Fruit fly (Drosophila melanogaster) whole organism, embryonic: Measurements from ENCODE around the gene CG34057.
A peak's percentile ranks its signal among the peaks of the same experiment; 100 is the strongest.

Source experiments
- Abd-B ChIP-seq: fragments of 200-800 bp; sonication (Bioruptor generic); optimal IDR thresholded peaks from 2 replicates; lab custom pipeline; 2018; ENCODE audit warnings: missing biosample characterization, mild to moderate bottlenecking, missing genetic modification characterization, moderate library complexity
- Awh ChIP-seq: fragments of 200-800 bp; sonication (Bioruptor generic); IDR thresholded peaks from 2 replicates; pipeline ENCODE4, ENCODE4 v1.3.6; 2022; ENCODE audit warnings: missing biosample characterization, missing genetic modification characterization
- Bdp1 ChIP-seq: fragments of 200-800 bp; sonication (Bioruptor generic); optimal IDR thresholded peaks from 3 replicates; lab custom pipeline; 2016; ENCODE audit warnings: missing biosample characterization, missing genetic modification characterization
- CG10209 ChIP-seq: fragments of 200-800 bp; sonication (Bioruptor generic); optimal IDR thresholded peaks from 3 replicates; lab custom pipeline; 2017; ENCODE audit warnings: missing biosample characterization, mild to moderate bottlenecking, missing genetic modification characterization, missing genetic modification reagents
- CG10543 ChIP-seq: fragments of 200-800 bp; sonication (Bioruptor generic); optimal IDR thresholded peaks from 3 replicates; lab custom pipeline; 2017; ENCODE audit warnings: missing biosample characterization, mild to moderate bottlenecking, missing genetic modification characterization, moderate library complexity
- CG11560 ChIP-seq: fragments of 200-800 bp; sonication (Bioruptor generic); IDR thresholded peaks from 3 replicates; pipeline ENCODE4 v1.3.6; 2022; ENCODE audit warnings: missing biosample characterization, missing genetic modification characterization
- CG12236 ChIP-seq: fragments of 200-800 bp; sonication (Bioruptor generic); optimal IDR thresholded peaks from 2 replicates; lab custom pipeline; 2016; ENCODE audit warnings: missing biosample characterization, missing genetic modification characterization
- CG12659 ChIP-seq: fragments of 200-800 bp; sonication (Bioruptor generic); optimal IDR thresholded peaks from 3 replicates; lab custom pipeline; 2017; ENCODE audit warnings: mild to moderate bottlenecking, missing biosample characterization, missing genetic modification reagents, missing genetic modification characterization
- CG13123 ChIP-seq: fragments of 200-800 bp; sonication (Bioruptor generic); optimal IDR thresholded peaks from 2 replicates; lab custom pipeline; 2016; ENCODE audit warnings: missing biosample characterization, missing genetic modification characterization
- CG13287 ChIP-seq: fragments of 200-800 bp; sonication (Bioruptor generic); IDR thresholded peaks from 2 replicates; pipeline ENCODE4 v1.3.6; 2022; ENCODE audit warnings: missing biosample characterization, missing genetic modification characterization; ENCODE audit not compliant: partially characterized antibody
- CG14965 ChIP-seq: fragments of 200-800 bp; sonication (Bioruptor generic); optimal IDR thresholded peaks from 2 replicates; lab custom pipeline; 2016; ENCODE audit warnings: missing biosample characterization, missing genetic modification characterization, borderline replicate concordance
- CG15269 ChIP-seq: fragments of 200-800 bp; sonication (Bioruptor generic); optimal IDR thresholded peaks from 2 replicates; lab custom pipeline; 2018; ENCODE audit warnings: missing biosample characterization, mild to moderate bottlenecking, missing genetic modification characterization, moderate library complexity
- CG31224 ChIP-seq: fragments of 200-800 bp; sonication (Bioruptor generic); IDR thresholded peaks from 2 replicates; pipeline ENCODE4 v1.3.6; 2022; ENCODE audit warnings: missing biosample characterization, missing genetic modification characterization
- CG42726 ChIP-seq: fragments of 200-800 bp; sonication (Bioruptor generic); IDR thresholded peaks from 2 replicates; pipeline ENCODE4 v1.3.6; 2022; ENCODE audit warnings: missing biosample characterization, missing genetic modification characterization; ENCODE audit not compliant: partially characterized antibody
- CG4282 ChIP-seq: fragments of 200-800 bp; sonication (Bioruptor generic); optimal IDR thresholded peaks from 2 replicates; lab custom pipeline; 2016; ENCODE audit warnings: missing biosample characterization, missing genetic modification characterization
- CG6272 ChIP-seq: fragments of 200-800 bp; sonication (Bioruptor generic); IDR thresholded peaks from 2 replicates; pipeline ENCODE4 v1.3.6; 2022; ENCODE audit warnings: missing biosample characterization, missing genetic modification characterization
- CG7556 ChIP-seq: fragments of 200-800 bp; sonication (Bioruptor generic); optimal IDR thresholded peaks from 2 replicates; lab custom pipeline; 2017; ENCODE audit warnings: missing biosample characterization, mild to moderate bottlenecking, missing genetic modification characterization
- CG7786 ChIP-seq: fragments of 200-800 bp; sonication (Bioruptor generic); optimal IDR thresholded peaks from 2 replicates; lab custom pipeline; 2016; ENCODE audit warnings: missing biosample characterization, missing genetic modification characterization
- CG8290 ChIP-seq, 3 experiments: fragments of 200-800 bp; sonication (Bioruptor generic); optimal IDR thresholded peaks; 2 replicates each; lab custom pipeline; 2016 to 2019; ENCODE audit warnings: missing biosample characterization in 3 of 3, missing genetic modification characterization in 3 of 3, mild to moderate bottlenecking in 2 of 3, moderate library complexity in 1 of 3
- CG8359 ChIP-seq: fragments of 200-800 bp; sonication (Bioruptor generic); optimal IDR thresholded peaks from 2 replicates; lab custom pipeline; 2017; ENCODE audit warnings: missing biosample characterization, mild to moderate bottlenecking, missing genetic modification characterization, borderline replicate concordance
- CG9437 ChIP-seq: fragments of 200-800 bp; sonication (Bioruptor generic); optimal IDR thresholded peaks from 2 replicates; lab custom pipeline; 2018; ENCODE audit warnings: missing biosample characterization, mild to moderate bottlenecking, missing genetic modification characterization
- D ChIP-seq, 2 experiments: fragments of 200-800 bp in 1 of 2; fragments of >200 bp in 1 of 2; sonication (Bioruptor generic) in 1 of 2; optimal IDR thresholded peaks; 2 replicates in 1 of 2; 3 replicates in 1 of 2; lab custom pipeline; 2017; ENCODE audit warnings: mild to moderate bottlenecking in 1 of 2, missing biosample characterization in 1 of 2, missing genetic modification characterization in 1 of 2, missing genetic modification reagents in 1 of 2
- D19B ChIP-seq: fragments of 200-800 bp; sonication (Bioruptor generic); optimal IDR thresholded peaks from 2 replicates; lab custom pipeline; 2017; ENCODE audit warnings: missing biosample characterization, mild to moderate bottlenecking, missing genetic modification characterization
- Dad ChIP-seq: fragments of 200-800 bp; sonication (Bioruptor generic); optimal IDR thresholded peaks from 3 replicates; lab custom pipeline; 2016; ENCODE audit warnings: missing biosample characterization, missing genetic modification characterization
- Dbx ChIP-seq: fragments of 200-800 bp; sonication (Bioruptor generic); IDR thresholded peaks from 3 replicates; pipeline ENCODE4 v1.3.6; 2022; ENCODE audit warnings: missing biosample characterization, missing genetic modification characterization
- Dip3 ChIP-seq: fragments of 200-800 bp; sonication (Bioruptor generic); optimal IDR thresholded peaks from 3 replicates; lab custom pipeline; 2016; ENCODE audit warnings: missing biosample characterization, missing genetic modification characterization
- ERR ChIP-seq: fragments of 200-800 bp; sonication (Bioruptor generic); optimal IDR thresholded peaks from 2 replicates; lab custom pipeline; 2016; ENCODE audit warnings: missing biosample characterization, missing genetic modification characterization
- Fer3 ChIP-seq: fragments of 200-800 bp; sonication (Bioruptor generic); optimal IDR thresholded peaks from 2 replicates; lab custom pipeline; 2018; ENCODE audit warnings: missing biosample characterization, mild to moderate bottlenecking, missing genetic modification characterization, moderate library complexity
- HLH54F ChIP-seq: fragments of 200-800 bp; sonication (Bioruptor generic); optimal IDR thresholded peaks from 3 replicates; lab custom pipeline; 2016; ENCODE audit warnings: missing biosample characterization, missing genetic modification characterization
- HLHmδ ChIP-seq: fragments of 200-800 bp; sonication (Bioruptor generic); optimal IDR thresholded peaks from 2 replicates; lab custom pipeline; 2018; ENCODE audit warnings: missing biosample characterization, mild to moderate bottlenecking, missing genetic modification characterization, moderate library complexity
- Hr39 ChIP-seq: fragments of >200 bp; optimal IDR thresholded peaks from 2 replicates; lab custom pipeline; 2017
- Hr78 ChIP-seq, 2 experiments: fragments of 200-800 bp in 1 of 2; fragments of >200 bp in 1 of 2; sonication (Bioruptor generic) in 1 of 2; optimal IDR thresholded peaks; 2 replicates each; lab custom pipeline; 2017 to 2019; ENCODE audit warnings: missing biosample characterization in 2 of 2, missing genetic modification characterization in 2 of 2, mild to moderate bottlenecking in 1 of 2, moderate library complexity in 1 of 2
- Nf-YA ChIP-seq: fragments of 200-800 bp; sonication (Bioruptor generic); IDR thresholded peaks from 2 replicates; pipeline ENCODE4 v1.3.6; 2022; ENCODE audit warnings: missing biosample characterization, missing genetic modification characterization
- Oaz ChIP-seq: fragments of 200-800 bp; sonication (Bioruptor generic); IDR thresholded peaks from 2 replicates; pipeline ENCODE4 v1.3.6; 2022; ENCODE audit warnings: missing biosample characterization, missing genetic modification characterization
- Sox100B ChIP-seq: fragments of 200-800 bp; sonication (Bioruptor generic); optimal IDR thresholded peaks from 3 replicates; lab custom pipeline; 2018; ENCODE audit warnings: missing biosample characterization, mild to moderate bottlenecking, missing genetic modification characterization
- Xbp1 ChIP-seq: fragments of 200-800 bp; sonication (Bioruptor generic); optimal IDR thresholded peaks from 3 replicates; lab custom pipeline; 2016; ENCODE audit warnings: missing biosample characterization, mild to moderate bottlenecking, missing genetic modification characterization
- btn ChIP-seq: fragments of 200-800 bp; sonication (Bioruptor generic); optimal IDR thresholded peaks from 2 replicates; lab custom pipeline; 2016; ENCODE audit warnings: missing biosample characterization, missing genetic modification characterization
- corto ChIP-seq: fragments of 200-800 bp; sonication (Bioruptor generic); optimal IDR thresholded peaks from 2 replicates; lab custom pipeline; 2016; ENCODE audit warnings: missing biosample characterization, mild to moderate bottlenecking, missing genetic modification characterization, moderate library complexity
- ems ChIP-seq: fragments of 200-800 bp; sonication (Bioruptor generic); optimal IDR thresholded peaks from 3 replicates; lab custom pipeline; 2016; ENCODE audit warnings: missing biosample characterization, missing genetic modification characterization
- hb ChIP-seq: fragments of 200-800 bp; sonication (Bioruptor generic); IDR thresholded peaks from 3 replicates; pipeline ENCODE4 v1.3.6; 2022; ENCODE audit warnings: missing biosample characterization, missing genetic modification characterization; ENCODE audit not compliant: partially characterized antibody
- hbn ChIP-seq: fragments of 200-800 bp; sonication (Bioruptor generic); IDR thresholded peaks from 2 replicates; pipeline ENCODE4 v1.3.6; 2022; ENCODE audit warnings: missing biosample characterization, missing genetic modification characterization; ENCODE audit not compliant: partially characterized antibody
- mam ChIP-seq: fragments of 200-800 bp; sonication (Bioruptor generic); optimal IDR thresholded peaks from 3 replicates; lab custom pipeline; 2016; ENCODE audit warnings: missing biosample characterization, missing genetic modification characterization
- nerfin-1 ChIP-seq: fragments of 200-800 bp; sonication (Bioruptor generic); optimal IDR thresholded peaks from 3 replicates; lab custom pipeline; 2019; ENCODE audit warnings: missing biosample characterization, mild to moderate bottlenecking, missing genetic modification characterization, moderate library complexity
- pan ChIP-seq, 4 experiments: fragments of >200 bp in 3 of 4; fragments of 200-800 bp in 1 of 4; sonication (Bioruptor generic) in 1 of 4; optimal IDR thresholded peaks in 3 of 4; IDR thresholded peaks in 1 of 4; 2 replicates each; pipeline versions ENCODE4 v1.3.6 to Lab custom; 2017 to 2022; ENCODE audit warnings: missing biosample characterization in 2 of 4, missing genetic modification characterization in 2 of 4, mixed read lengths in 1 of 4
- pzg ChIP-seq: fragments of 200-800 bp; sonication (Bioruptor generic); optimal IDR thresholded peaks from 3 replicates; lab custom pipeline; 2018; ENCODE audit warnings: missing biosample characterization, mild to moderate bottlenecking, missing genetic modification characterization, moderate library complexity
- sna ChIP-seq: fragments of 200-800 bp; sonication (Bioruptor generic); IDR thresholded peaks from 2 replicates; pipeline ENCODE4 v1.3.6; 2022; ENCODE audit warnings: missing biosample characterization, missing genetic modification characterization; ENCODE audit not compliant: partially characterized antibody
- wdn ChIP-seq: fragments of 200-800 bp; sonication (Bioruptor generic); IDR thresholded peaks from 2 replicates; pipeline ENCODE4 v1.3.6; 2022; ENCODE audit warnings: missing biosample characterization, missing genetic modification characterization
- zen ChIP-seq: fragments of 200-800 bp; sonication (Bioruptor generic); optimal IDR thresholded peaks from 3 replicates; lab custom pipeline; 2018; ENCODE audit warnings: missing biosample characterization, mild to moderate bottlenecking, missing genetic modification characterization, moderate library complexity

Gene CG34057

dm6 chr3L:871713-872112, 25.5 kb upstream of the CG34057 start, which contains the start of gene Usp10 (continued):
- TF ChIP-seq CG7556 (GFP tag; lab: Kevin White, UChicago) (no peak), Hr39 (no peak), CG4282 (GFP tag; lab: Kevin White, UChicago) (no peak), nerfin-1 (tag; lab: Kevin White, UChicago) (no peak), pan (optimal IDR thresholded peaks at IDR 0.05; lab: Kevin White, UChicago) (no peak), pan (GFP tag; optimal IDR thresholded peaks at IDR 0.05 in 1 of 2, IDR thresholded peaks at IDR 0.05 in 1 of 2) (no peak), CG14965 (GFP tag; lab: Kevin White, UChicago) (no peak), hb (GFP tag; lab: Robert Waterston, UW) (peak; percentile 73; the same call in 1 of the 3 replicates), CG11560 (tag; lab: Robert Waterston, UW) (no peak), ERR (GFP tag; lab: Kevin White, UChicago) (no peak), Dad (GFP tag; lab: Kevin White, UChicago) (no peak), Awh (GFP tag; lab: Robert Waterston, UW) (no peak), D (optimal IDR thresholded peaks at IDR 0.05; lab: Kevin White, UChicago) (peak; percentile 79), D (GFP tag; optimal IDR thresholded peaks at IDR 0.05; lab: Kevin White, UChicago) (no peak), D19B (GFP tag; lab: Kevin White, UChicago) (no peak), CG8290 (GFP tag; optimal IDR thresholded peaks at IDR 0.05; lab: Kevin White, UChicago) (no peak), CG8290 (tag; optimal IDR thresholded peaks at IDR 0.05; lab: Kevin White, UChicago) (peak in 1 of 2 experiments; percentile 47), pzg (GFP tag; lab: Kevin White, UChicago) (peak; percentile 93), Xbp1 (GFP tag; lab: Kevin White, UChicago) (no peak), CG6272 (GFP tag; lab: Robert Waterston, UW) (0 out of 2 replicates have a peak, but pooled peaks have one; percentile 21), CG12659 (GFP tag; lab: Kevin White, UChicago) (peak; percentile 58), mam (GFP tag; lab: Kevin White, UChicago) (no peak), CG15269 (tag; lab: Kevin White, UChicago) (no peak), CG10209 (GFP tag; lab: Kevin White, UChicago) (no peak), btn (GFP tag; lab: Kevin White, UChicago) (no peak), Sox100B (GFP tag; lab: Kevin White, UChicago) (no peak), CG31224 (no peak), CG42726 (GFP tag; lab: Robert Waterston, UW) (peak; percentile 82), zen (peak; percentile 11), CG12236 (GFP tag; lab: Kevin White, UChicago) (no peak), HLH54F (GFP tag; lab: Kevin White, UChicago) (no peak), CG10543 (GFP tag; lab: Kevin White, UChicago) (no peak), Dip3 (no peak), Hr78 (GFP tag; optimal IDR thresholded peaks at IDR 0.05; lab: Kevin White, UChicago) (peak in 1 of 2 experiments; percentile 40), sna (GFP tag; lab: Robert Waterston, UW) (peak; percentile 13; the same call in 1 of the 2 replicates), Dbx (GFP tag; lab: Robert Waterston, UW) (no peak), Bdp1 (GFP tag; lab: Kevin White, UChicago) (no peak), wdn (0 out of 2 replicates have a peak, but pooled peaks have one; percentile 10), CG8359 (GFP tag; lab: Kevin White, UChicago) (no peak), CG13123 (no peak), CG9437 (GFP tag; lab: Kevin White, UChicago) (no peak), CG13287 (peak; percentile 79), corto (GFP tag; lab: Kevin White, UChicago) (no peak), Nf-YA (GFP tag; lab: Robert Waterston, UW) (no peak), HLHmδ (GFP tag; lab: Kevin White, UChicago) (no peak), CG7786 (GFP tag; lab: Kevin White, UChicago) (no peak), hbn (peak; percentile 77), Fer3 (tag; lab: Kevin White, UChicago) (no peak), Abd-B (GFP tag; lab: Kevin White, UChicago) (no peak), Oaz (GFP tag; lab: Robert Waterston, UW) (no peak), ems (GFP tag; lab: Kevin White, UChicago) (no peak)
